Worm (Caenorhabditis elegans): Measurements from ENCODE around the gene ugt-18.

The ugt-18 gene

DNA sequence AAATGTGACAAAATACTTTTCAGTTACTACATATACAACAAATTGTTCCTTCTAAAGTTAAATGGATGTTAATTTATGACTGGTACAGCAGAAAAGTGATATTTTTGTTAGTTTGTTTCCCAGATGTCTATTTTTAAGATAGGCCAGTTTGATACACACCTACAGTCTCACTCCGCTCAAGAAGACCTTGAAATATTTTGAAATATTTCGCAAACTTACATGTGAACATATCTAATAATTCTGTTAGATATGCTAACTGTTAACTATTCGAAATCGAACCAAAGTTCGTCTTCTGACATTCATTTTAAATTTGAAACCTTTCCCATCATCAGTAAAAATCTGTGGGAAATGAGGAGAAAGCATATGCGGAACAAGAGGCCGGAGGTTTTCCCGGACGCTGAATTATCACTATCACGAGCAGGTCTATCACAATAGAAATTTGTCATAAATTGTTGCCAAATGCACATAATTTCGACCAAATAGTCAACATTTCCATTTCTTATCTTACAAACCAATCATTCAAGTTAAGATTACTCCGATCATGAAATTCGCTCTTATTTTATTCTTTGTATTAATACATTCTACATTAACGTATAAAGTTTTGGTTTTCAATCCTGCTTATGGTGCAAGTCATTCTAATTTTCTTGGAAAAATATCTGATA, at the start of gene ugt-18, which contains the start of gene ZC443.4:
TSS of gene ugt-18 (plus strand) at position 469 of the 662 bp plus-strand sequence.
TSS of gene ZC443.4 (minus strand) at position 95 of the 662 bp plus-strand sequence.
- no peak for TF ChIP-seq sup-37 (GFP tag; optimal IDR thresholded peaks at IDR 0.05)
- TF ChIP-seq elt-2 (tag; optimal IDR thresholded peaks at IDR 0.05) = peak; percentile 19

DNA sequence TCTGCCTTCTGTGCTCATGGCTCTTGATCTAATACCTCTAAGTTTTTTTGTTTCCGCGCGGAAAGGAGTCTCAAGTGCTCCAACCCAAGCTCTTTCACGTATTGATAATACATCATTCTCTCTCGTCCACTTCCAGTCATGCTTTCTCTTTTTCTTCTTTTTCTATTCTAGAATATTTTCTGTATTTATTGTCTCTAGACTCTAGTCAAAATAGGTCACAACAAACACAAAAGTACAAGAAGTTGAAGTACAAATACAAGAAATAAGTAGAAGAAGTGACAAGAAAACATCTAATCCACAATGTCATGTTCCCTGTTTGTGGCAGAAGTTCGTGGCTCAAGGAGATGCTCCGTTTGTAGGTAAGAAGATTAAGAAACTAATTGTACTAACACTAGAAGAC, 46.8 kb upstream of the ugt-18 start, which contains the start of gene ZC455.1:
TSS of gene ZC455.1 (plus strand) at position 301 of the 400 bp plus-strand sequence.
- no peak for TF ChIP-seq snu-23 (GFP tag; optimal IDR thresholded peaks at IDR 0.05)
- no peak for TF ChIP-seq vab-15 (tag; optimal IDR thresholded peaks at IDR 0.05)
- TF ChIP-seq fkh-8 (tag; optimal IDR thresholded peaks at IDR 0.05) = no peak
- TF ChIP-seq ztf-11 (tag; optimal IDR thresholded peaks at IDR 0.05) = no peak
- TF ChIP-seq ets-5 (GFP tag; IDR thresholded peaks at IDR 0.05) = no peak
- no peak for TF ChIP-seq nhr-77 (tag; optimal IDR thresholded peaks at IDR 0.05)
- TF ChIP-seq hpl-2 (GFP tag; optimal IDR thresholded peaks at IDR 0.05) = no peak
- no peak for TF ChIP-seq sox-4 (tag; optimal IDR thresholded peaks at IDR 0.05)
- no peak for TF ChIP-seq grh-1 (GFP tag; IDR thresholded peaks at IDR 0.05)
- TF ChIP-seq blmp-1 (tag; optimal IDR thresholded peaks at IDR 0.05) = no peak
- TF ChIP-seq zip-4 (GFP tag; optimal IDR thresholded peaks at IDR 0.05) = no peak
- no peak for TF ChIP-seq nhr-84 (tag; optimal IDR thresholded peaks at IDR 0.05)
- no peak for TF ChIP-seq nhr-19 (GFP tag; conservative IDR thresholded peaks at IDR 0.05)
- no peak for TF ChIP-seq mep-1 (tag; optimal IDR thresholded peaks at IDR 0.05)

DNA sequence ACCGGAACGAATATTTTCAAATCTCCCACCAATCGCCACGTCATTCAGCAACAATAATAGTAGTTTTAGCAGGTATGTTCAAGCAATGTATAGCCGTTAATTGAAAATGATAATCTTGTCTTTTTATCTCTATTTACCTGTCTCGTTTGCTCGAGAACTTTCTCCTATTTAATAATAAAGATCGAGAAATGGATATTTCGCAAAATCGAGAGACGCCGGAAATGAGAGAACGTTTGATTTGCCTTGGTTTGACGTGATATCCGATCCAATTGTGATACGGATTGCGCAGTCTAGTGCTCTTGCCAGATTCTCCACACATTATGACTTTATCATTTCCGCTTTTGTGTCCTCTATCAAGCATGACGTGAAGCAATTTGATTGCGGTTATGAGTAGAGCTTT, 46.2 kb upstream of the ugt-18 start:
- no peak for TF ChIP-seq zip-4 (GFP tag; optimal IDR thresholded peaks at IDR 0.05)
- TF ChIP-seq irx-1 (tag; optimal IDR thresholded peaks at IDR 0.05) = no peak
- TF ChIP-seq sup-37 (GFP tag; optimal IDR thresholded peaks at IDR 0.05) = no peak
- no peak for TF ChIP-seq ceh-88 (GFP tag; IDR thresholded peaks at IDR 0.05)
- TF ChIP-seq ets-5 (GFP tag; IDR thresholded peaks at IDR 0.05) = no peak
- TF ChIP-seq isw-1 (GFP tag; IDR thresholded peaks at IDR 0.05) = no peak
- no peak for TF ChIP-seq lsy-2 (tag; optimal IDR thresholded peaks at IDR 0.05)
- TF ChIP-seq fkh-8 (tag; optimal IDR thresholded peaks at IDR 0.05) = peak; percentile 59
- TF ChIP-seq efl-1 (optimal IDR thresholded peaks at IDR 0.05) = no peak
- TF ChIP-seq efl-1 (GFP tag; optimal IDR thresholded peaks at IDR 0.05 in 1 of 2) = peak in 1 of 2 experiments; percentile 86

DNA sequence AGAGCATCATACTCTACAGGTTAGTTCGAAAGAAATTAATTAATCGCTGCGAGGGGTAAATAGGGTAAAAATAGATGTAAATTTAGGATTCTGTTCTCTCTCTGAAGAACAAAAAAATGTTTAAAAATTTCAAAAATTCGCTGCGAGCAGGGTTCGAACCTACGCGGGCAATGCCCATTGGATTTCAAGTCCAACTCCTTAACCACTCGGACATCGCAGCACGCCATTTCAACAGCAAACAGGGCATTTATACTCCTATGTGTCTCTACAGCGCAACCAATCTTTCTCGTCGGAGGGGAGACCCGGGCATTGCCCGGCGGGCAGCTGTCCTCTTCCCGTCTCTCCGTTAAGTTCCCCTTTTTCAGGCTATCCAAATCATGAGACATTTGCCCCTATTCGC, 39.8 kb upstream of the ugt-18 start:
- TF ChIP-seq sox-4 (tag; optimal IDR thresholded peaks at IDR 0.05) (no peak), hpl-2 (GFP tag; optimal IDR thresholded peaks at IDR 0.05) (no peak), ceh-90 (tag; optimal IDR thresholded peaks at IDR 0.05) (no peak), nhr-76 (tag; optimal IDR thresholded peaks at IDR 0.05) (no peak), C34B4.2 (tag; optimal IDR thresholded peaks at IDR 0.05) (no peak), C04F5.9 (tag; optimal IDR thresholded peaks at IDR 0.05) (no peak), lin-13 (GFP tag; optimal IDR thresholded peaks at IDR 0.05) (no peak), zag-1 (tag; optimal IDR thresholded peaks at IDR 0.05) (no peak), zip-4 (GFP tag; optimal IDR thresholded peaks at IDR 0.05) (no peak), xbp-1 (tag; optimal IDR thresholded peaks at IDR 0.05) (peak; percentile 10), egl-13 (tag; optimal IDR thresholded peaks at IDR 0.05) (no peak), irx-1 (tag; optimal IDR thresholded peaks at IDR 0.05) (no peak), elt-2 (tag; optimal IDR thresholded peaks at IDR 0.05) (no peak), unc-130 (tag; optimal IDR thresholded peaks at IDR 0.05) (peak; percentile 12), nhr-85 (tag) (peak; percentile 46), dpl-1 (GFP tag; optimal IDR thresholded peaks at IDR 0.05) (peak; percentile 3 to 44 (median 43)), nhr-19 (GFP tag; conservative IDR thresholded peaks at IDR 0.05) (peak; percentile 54), tbx-2 (tag; optimal IDR thresholded peaks at IDR 0.05) (peak; percentile 14), ceh-82 (tag; optimal IDR thresholded peaks at IDR 0.05) (peak in 1 of 3 experiments; percentile 48), unc-62 (GFP tag; optimal IDR thresholded peaks at IDR 0.05) (no peak), snu-23 (GFP tag; optimal IDR thresholded peaks at IDR 0.05) (peak; percentile 61), snpc-4 (tag; optimal IDR thresholded peaks at IDR 0.05) (no peak), aly-2 (tag; optimal IDR thresholded peaks at IDR 0.05) (peak; percentile 37), dsc-1 (tag; optimal IDR thresholded peaks at IDR 0.05) (peak; percentile 30), ceh-88 (GFP tag; IDR thresholded peaks at IDR 0.05) (no peak), isw-1 (GFP tag; IDR thresholded peaks at IDR 0.05) (no peak), fkh-10 (GFP tag; optimal IDR thresholded peaks at IDR 0.05) (no peak), ama-1 (optimal IDR thresholded peaks at IDR 0.05) (no peak), lin-39 (tag; optimal IDR thresholded peaks at IDR 0.05) (no peak), nhr-20 (tag; optimal IDR thresholded peaks at IDR 0.05) (peak; percentile 49), nhr-77 (tag; optimal IDR thresholded peaks at IDR 0.05) (peak; percentile 21), ces-1 (GFP tag; optimal IDR thresholded peaks at IDR 0.05) (no peak), mdl-1 (tag; optimal IDR thresholded peaks at IDR 0.05) (peak in 1 of 2 experiments; percentile 45), ceh-8 (GFP tag; optimal IDR thresholded peaks at IDR 0.05) (no peak)

Data from whole organism, L1 larva.